Fruit fly (Drosophila melanogaster): Measurements from ENCODE around the gene Bre1.

Bre1 gene

DNA sequence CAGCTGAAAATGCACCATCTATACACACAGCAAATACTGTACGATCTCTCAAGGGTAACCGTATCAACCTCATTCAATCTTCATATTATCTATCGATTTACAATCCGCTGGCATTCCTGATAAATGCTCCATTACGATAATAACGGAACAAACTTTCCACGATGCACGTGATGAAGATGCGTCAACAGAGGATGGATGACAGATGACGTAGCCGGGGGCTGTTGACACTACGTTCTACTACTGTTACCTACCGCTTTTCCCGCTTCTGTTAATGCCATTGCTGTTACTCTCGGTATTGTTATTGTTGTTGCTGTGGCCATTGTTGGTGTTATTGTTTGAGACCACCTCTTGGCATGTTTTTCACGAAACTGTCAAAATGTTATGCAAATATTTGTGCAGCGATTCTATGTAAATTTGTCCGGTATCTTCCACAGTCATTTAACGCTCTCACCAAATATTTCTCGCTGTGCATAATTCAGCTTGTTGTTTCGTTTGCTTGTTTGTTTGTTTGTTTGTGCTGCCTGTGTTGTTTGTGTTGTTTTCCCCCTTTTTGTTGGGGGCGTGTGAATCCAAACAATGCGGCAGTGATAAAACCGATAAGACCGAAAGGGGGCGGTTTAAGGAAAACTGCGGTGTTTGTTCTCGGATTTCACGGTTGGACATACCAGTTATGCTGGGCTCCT is 29.9 kb upstream of the Bre1 start (continued):
- peak; percentile 92 for TF ChIP-seq CG12236 (GFP tag; optimal IDR thresholded peaks at IDR 0.05)
- peak; percentile 88 for TF ChIP-seq HHEX (GFP tag; optimal IDR thresholded peaks at IDR 0.05)
- TF ChIP-seq tx (GFP tag; optimal IDR thresholded peaks at IDR 0.05), result peak; percentile 56
- TF ChIP-seq klu (GFP tag; IDR thresholded peaks at IDR 0.05), result no peak
- peak; percentile 89 for TF ChIP-seq CG15601 (tag; optimal IDR thresholded peaks at IDR 0.05)
- no peak for TF ChIP-seq chinmo (GFP tag; IDR thresholded peaks at IDR 0.05; ENCODE audit: partially characterized antibody)
- TF ChIP-seq Dek (tag; optimal IDR thresholded peaks at IDR 0.05), result no peak
- TF ChIP-seq Antp (GFP tag; optimal IDR thresholded peaks at IDR 0.05), result peak; percentile 73
- TF ChIP-seq pnt (GFP tag; optimal IDR thresholded peaks at IDR 0.05), result peak; percentile 64
- TF ChIP-seq HLH3B (GFP tag; IDR thresholded peaks at IDR 0.05), result peak; percentile 46; the same call in 1 of the 2 replicates
- TF ChIP-seq CG15479 (GFP tag; optimal IDR thresholded peaks at IDR 0.05), result peak; percentile 44
- TF ChIP-seq CG10267 (tag; optimal IDR thresholded peaks at IDR 0.05), result peak; percentile 71
- peak; percentile 90 for TF ChIP-seq CG15696 (tag; optimal IDR thresholded peaks at IDR 0.05)
- TF ChIP-seq CG32532 (GFP tag; IDR thresholded peaks at IDR 0.05), result 0 out of 2 replicates have a peak, but pooled peaks have one; percentile 26
- peak; percentile 4 for TF ChIP-seq mam (GFP tag; optimal IDR thresholded peaks at IDR 0.05)
- peak; percentile 33 for TF ChIP-seq CG6854 (GFP tag; optimal IDR thresholded peaks at IDR 0.05)
- TF ChIP-seq CG13624 (GFP tag; optimal IDR thresholded peaks at IDR 0.05), result peak; percentile 26
- TF ChIP-seq CG5180 (GFP tag; optimal IDR thresholded peaks at IDR 0.05), result peak; percentile 85
- peak; percentile 86 for TF ChIP-seq gem (tag; optimal IDR thresholded peaks at IDR 0.05)
- TF ChIP-seq dmrt11E (tag; optimal IDR thresholded peaks at IDR 0.05), result peak; percentile 89
- no peak for TF ChIP-seq lmd (GFP tag; IDR thresholded peaks at IDR 0.05)
- TF ChIP-seq Side (GFP tag; optimal IDR thresholded peaks at IDR 0.05), result peak; percentile 82
- TF ChIP-seq Ptx1 (GFP tag; IDR thresholded peaks at IDR 0.05), result peak; percentile 47; the same call in 1 of the 2 replicates
- TF ChIP-seq en (GFP tag; optimal IDR thresholded peaks at IDR 0.05), result peak; percentile 76
- no peak for TF ChIP-seq Dp (GFP tag; optimal IDR thresholded peaks at IDR 0.05)
- TF ChIP-seq CG14965 (GFP tag; optimal IDR thresholded peaks at IDR 0.05; ENCODE audit: borderline replicate concordance), result peak; percentile 82
- TF ChIP-seq CG2889 (GFP tag; IDR thresholded peaks at IDR 0.05), result no peak
- TF ChIP-seq ci (GFP tag; IDR thresholded peaks at IDR 0.05), result peak; percentile 90
- peak; percentile 50; the same call in 1 of the 2 replicates for TF ChIP-seq CG32767 (GFP tag; IDR thresholded peaks at IDR 0.05)
- peak; percentile 90 for TF ChIP-seq CG18764 (GFP tag; optimal IDR thresholded peaks at IDR 0.05)
- TF ChIP-seq CG8388 (GFP tag; optimal IDR thresholded peaks at IDR 0.05), result peak; percentile 56
- TF ChIP-seq abd-A (tag; optimal IDR thresholded peaks at IDR 0.05), result no peak
- peak; percentile 49 for TF ChIP-seq ash1 (GFP tag; optimal IDR thresholded peaks at IDR 0.05)
- TF ChIP-seq Rx (GFP tag; IDR thresholded peaks at IDR 0.05), result no peak
- TF ChIP-seq CG15011 (GFP tag; optimal IDR thresholded peaks at IDR 0.05), result peak; percentile 78
- TF ChIP-seq CG14014 (GFP tag; IDR thresholded peaks at IDR 0.05), result peak; percentile 57; the same call in 1 of the 2 replicates
- peak; percentile 78 for TF ChIP-seq repo (GFP tag; optimal IDR thresholded peaks at IDR 0.05)
- TF ChIP-seq CG11560 (tag; IDR thresholded peaks at IDR 0.05), result no peak
- TF ChIP-seq Camta (GFP tag; optimal IDR thresholded peaks at IDR 0.05), result peak; percentile 82
- TF ChIP-seq eyg (GFP tag; optimal IDR thresholded peaks at IDR 0.05), result peak; percentile 69
- TF ChIP-seq Usf (GFP tag; optimal IDR thresholded peaks at IDR 0.05), result peak; percentile 66
- peak; percentile 33 for TF ChIP-seq stwl (tag; optimal IDR thresholded peaks at IDR 0.05)
- TF ChIP-seq CG9215 (GFP tag; IDR thresholded peaks at IDR 0.05), result no peak
- TF ChIP-seq ttk (GFP tag; IDR thresholded peaks at IDR 0.05), result 0 out of 2 replicates have a peak, but pooled peaks have one; percentile 31
- peak; percentile 69 for TF ChIP-seq cato (GFP tag; optimal IDR thresholded peaks at IDR 0.05; ENCODE audit: borderline replicate concordance)
- TF ChIP-seq tna (GFP tag; IDR thresholded peaks at IDR 0.05; ENCODE audit: partially characterized antibody), result no peak
- TF ChIP-seq CG1529 (GFP tag; optimal IDR thresholded peaks at IDR 0.05), result peak; percentile 82
- TF ChIP-seq otp (GFP tag; IDR thresholded peaks at IDR 0.05), result peak; percentile 66; the same call in 1 of the 3 replicates
- TF ChIP-seq Bdp1 (GFP tag; optimal IDR thresholded peaks at IDR 0.05), result peak; percentile 81

Data from whole organism, embryonic.